Worm (Caenorhabditis elegans): ENCODE measurements around the gene best-22.
A peak's percentile ranks its signal among the peaks of the same experiment; 100 is the strongest.

Gene best-22

DNA sequence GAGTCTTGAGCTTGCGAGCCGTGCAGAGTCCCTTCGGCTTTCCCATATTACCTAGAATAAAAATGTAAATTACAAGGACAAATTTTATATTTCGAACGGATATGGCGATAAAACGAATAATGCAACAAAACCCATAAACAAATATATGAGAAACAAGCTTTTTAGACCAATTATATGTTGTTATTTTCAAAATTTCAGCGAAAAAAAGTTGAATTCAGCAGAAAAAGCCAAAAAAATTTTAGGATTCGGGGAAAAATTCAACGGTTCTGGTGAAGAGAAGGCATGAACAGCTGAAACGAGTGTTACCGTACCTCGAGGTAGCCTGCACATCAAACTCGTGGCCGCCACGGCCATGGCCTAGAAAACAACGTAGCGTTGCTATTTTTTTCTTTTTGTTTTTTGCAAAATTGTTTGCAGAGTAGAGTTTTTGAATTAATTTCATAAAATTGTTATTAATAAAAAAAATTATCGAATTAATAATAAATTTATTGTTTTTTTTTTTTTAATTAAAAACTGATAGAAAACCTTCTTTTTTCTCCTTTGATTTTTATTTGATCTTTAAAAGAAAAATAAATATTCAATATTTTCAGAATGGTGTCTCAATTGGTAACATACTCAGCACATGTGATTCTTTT, 41.4 kb downstream of the best-22 start, which contains the start of the genes rps-23 and dpm-3:
Gene rps-23 (minus strand): TSS at position 51 of the 635 bp plus-strand sequence.
Gene dpm-3 (plus strand): TSS at position 585 of the 635 bp plus-strand sequence.
- TF ChIP-seq hnd-1 (tag; optimal IDR thresholded peaks at IDR 0.05) (peak; percentile 11), ets-7 (tag; optimal IDR thresholded peaks at IDR 0.05) (no peak), hmbx-1 (tag; optimal IDR thresholded peaks at IDR 0.05) (no peak), flt-1 (GFP tag; IDR thresholded peaks at IDR 0.05) (peak; percentile 59), pes-1 (GFP tag; IDR thresholded peaks at IDR 0.05) (peak; percentile 83), ama-1 (optimal IDR thresholded peaks at IDR 0.05) (no peak), tbx-37 (GFP tag; conservative IDR thresholded peaks at IDR 0.05) (peak; percentile 83), ceh-36 (tag; optimal IDR thresholded peaks at IDR 0.05) (peak; percentile 2), sea-1 (GFP tag; conservative IDR thresholded peaks at IDR 0.05) (no peak; the same call in 1 of the 2 replicates), ceh-13 (GFP tag; optimal IDR thresholded peaks at IDR 0.05) (no peak), tra-4 (tag; optimal IDR thresholded peaks at IDR 0.05) (no peak), hmg-4 (GFP tag; optimal IDR thresholded peaks at IDR 0.05) (peak; percentile 29), B0310.2 (tag; optimal IDR thresholded peaks at IDR 0.05) (peak; percentile 15), tbx-11 (GFP tag; IDR thresholded peaks at IDR 0.05) (peak; percentile 57; the same call in 1 of the 2 replicates), aly-1 (tag; optimal IDR thresholded peaks at IDR 0.05) (no peak), scrt-1 (GFP tag; IDR thresholded peaks at IDR 0.05) (no peak), F13C5.2 (tag; optimal IDR thresholded peaks at IDR 0.05) (peak; percentile 52)

DNA sequence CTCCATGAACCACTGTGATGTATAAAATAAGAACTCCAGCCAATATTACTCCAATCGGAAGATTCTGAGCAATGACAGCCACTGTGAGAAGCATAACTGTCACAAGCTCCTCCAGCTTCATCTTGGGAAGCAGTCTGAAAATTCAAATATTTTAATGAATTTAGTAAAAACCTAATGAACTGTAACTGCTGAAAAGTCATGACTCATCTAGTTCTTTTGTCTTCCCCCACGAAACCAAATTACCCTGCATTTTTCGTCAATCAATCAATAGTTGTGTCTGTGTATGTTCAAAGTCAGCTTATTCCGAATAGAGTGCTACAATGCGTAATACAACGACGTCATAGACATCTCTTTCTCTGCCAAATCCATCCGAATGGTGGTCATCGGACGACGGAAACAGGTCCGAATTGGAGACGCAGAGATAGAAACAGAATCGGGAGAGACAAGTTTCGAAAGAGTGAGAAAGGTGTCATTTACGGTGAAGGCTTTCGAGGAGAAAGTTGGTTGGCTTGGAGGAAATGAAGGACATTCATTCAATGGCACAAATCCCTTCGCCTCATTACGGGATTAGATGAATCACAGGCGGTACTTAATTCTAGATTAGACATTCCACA, 47.0 kb downstream of the best-22 start:
- TF ChIP-seq hnd-1 (tag; optimal IDR thresholded peaks at IDR 0.05) (no peak), B0310.2 (tag; optimal IDR thresholded peaks at IDR 0.05) (no peak), ceh-13 (GFP tag; optimal IDR thresholded peaks at IDR 0.05) (no peak), ceh-36 (tag; optimal IDR thresholded peaks at IDR 0.05) (no peak), ets-7 (tag; optimal IDR thresholded peaks at IDR 0.05) (no peak), aly-1 (tag; optimal IDR thresholded peaks at IDR 0.05) (no peak), pes-1 (GFP tag; IDR thresholded peaks at IDR 0.05) (no peak), sea-1 (GFP tag; conservative IDR thresholded peaks at IDR 0.05) (no peak), flt-1 (GFP tag; IDR thresholded peaks at IDR 0.05) (no peak)

DNA sequence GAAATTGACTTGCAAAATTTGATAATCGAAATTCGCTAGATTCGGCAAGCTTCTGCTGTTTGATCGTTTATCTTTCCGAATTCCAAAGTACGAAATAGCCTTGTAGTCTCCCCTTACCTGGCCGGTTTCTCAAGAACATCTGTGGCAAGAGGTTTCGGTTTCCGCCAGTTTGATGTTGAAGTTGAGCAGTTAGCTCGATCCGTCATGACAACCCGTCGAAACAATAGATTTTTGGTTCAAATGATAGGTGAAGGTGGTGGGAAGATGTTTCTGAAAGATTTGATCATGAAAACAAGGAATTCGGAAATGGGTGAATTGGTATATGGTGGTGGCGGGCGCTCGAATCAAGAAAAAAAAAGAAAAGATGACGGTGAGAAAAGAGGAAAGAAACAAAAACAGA, 48.7 kb downstream of the best-22 start, which contains the start of gene acs-20:
Gene acs-20 (minus strand): TSS at position 270 of the 400 bp plus-strand sequence.
- TF ChIP-seq hmg-4 (GFP tag; optimal IDR thresholded peaks at IDR 0.05): no peak
- TF ChIP-seq aly-1 (tag; optimal IDR thresholded peaks at IDR 0.05): no peak
- TF ChIP-seq ceh-13 (GFP tag; optimal IDR thresholded peaks at IDR 0.05): no peak
- TF ChIP-seq B0310.2 (tag; optimal IDR thresholded peaks at IDR 0.05): no peak
- TF ChIP-seq tbx-11 (GFP tag; IDR thresholded peaks at IDR 0.05): no peak
- TF ChIP-seq ets-7 (tag; optimal IDR thresholded peaks at IDR 0.05): no peak
- no peak for TF ChIP-seq F13C5.2 (tag; optimal IDR thresholded peaks at IDR 0.05)
- TF ChIP-seq pes-1 (GFP tag; IDR thresholded peaks at IDR 0.05): no peak
- no peak for TF ChIP-seq ama-1 (optimal IDR thresholded peaks at IDR 0.05)

DNA sequence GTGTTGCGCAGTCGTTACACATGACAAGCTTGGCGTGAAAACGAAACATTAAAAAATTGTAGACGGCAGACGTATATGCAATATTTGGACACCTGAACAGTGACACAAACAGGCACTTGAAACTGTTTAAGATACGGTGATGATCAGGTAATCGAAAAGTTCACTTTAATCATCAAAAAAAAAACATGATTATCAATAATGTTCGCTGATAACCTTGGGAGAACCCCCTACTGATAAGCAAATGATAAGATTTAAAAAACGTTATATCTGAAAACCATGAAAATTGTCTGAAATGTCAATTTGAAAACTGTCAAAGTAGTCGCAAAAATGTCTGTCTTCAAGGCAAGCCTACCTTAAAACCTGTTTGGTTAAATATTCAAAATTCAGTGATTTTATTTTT, 50.2 kb downstream of the best-22 start:
- TF ChIP-seq hnd-1 (tag; optimal IDR thresholded peaks at IDR 0.05) (no peak), tra-4 (tag; optimal IDR thresholded peaks at IDR 0.05) (no peak)

DNA sequence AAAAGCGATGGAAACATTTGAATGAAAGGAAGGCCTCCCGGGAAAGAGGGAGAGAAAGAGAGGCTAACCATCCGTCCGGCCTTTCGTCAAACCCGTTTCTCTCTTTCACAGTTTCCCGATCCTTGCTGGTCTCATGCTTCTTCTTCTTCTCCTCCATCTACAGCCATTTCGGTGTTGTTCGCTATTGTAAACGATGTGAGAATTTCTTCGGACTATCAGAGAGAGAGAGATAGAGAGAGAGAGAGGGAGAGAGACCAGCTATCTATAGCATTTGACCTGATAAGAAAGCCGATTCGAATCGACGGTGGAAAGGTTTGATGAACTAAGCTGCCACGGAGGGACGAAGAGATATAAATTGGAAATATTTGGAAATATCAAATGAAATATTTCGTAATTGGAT, 53.7 kb downstream of the best-22 start:
- TF ChIP-seq ceh-13 (GFP tag; optimal IDR thresholded peaks at IDR 0.05) (no peak), pes-1 (GFP tag; IDR thresholded peaks at IDR 0.05) (no peak), hmg-4 (GFP tag; optimal IDR thresholded peaks at IDR 0.05) (no peak), aly-1 (tag; optimal IDR thresholded peaks at IDR 0.05) (no peak), B0310.2 (tag; optimal IDR thresholded peaks at IDR 0.05) (no peak), tra-4 (tag; optimal IDR thresholded peaks at IDR 0.05) (no peak), tbx-11 (GFP tag; IDR thresholded peaks at IDR 0.05) (no peak), sea-1 (GFP tag; conservative IDR thresholded peaks at IDR 0.05) (no peak), tbx-37 (GFP tag; conservative IDR thresholded peaks at IDR 0.05) (no peak), flt-1 (GFP tag; IDR thresholded peaks at IDR 0.05) (no peak), ceh-36 (tag; optimal IDR thresholded peaks at IDR 0.05) (no peak), F13C5.2 (tag; optimal IDR thresholded peaks at IDR 0.05) (no peak), scrt-1 (GFP tag; IDR thresholded peaks at IDR 0.05) (no peak), ets-7 (tag; optimal IDR thresholded peaks at IDR 0.05) (no peak), ama-1 (optimal IDR thresholded peaks at IDR 0.05) (no peak), hmbx-1 (tag; optimal IDR thresholded peaks at IDR 0.05) (no peak), hnd-1 (tag; optimal IDR thresholded peaks at IDR 0.05) (no peak)

DNA sequence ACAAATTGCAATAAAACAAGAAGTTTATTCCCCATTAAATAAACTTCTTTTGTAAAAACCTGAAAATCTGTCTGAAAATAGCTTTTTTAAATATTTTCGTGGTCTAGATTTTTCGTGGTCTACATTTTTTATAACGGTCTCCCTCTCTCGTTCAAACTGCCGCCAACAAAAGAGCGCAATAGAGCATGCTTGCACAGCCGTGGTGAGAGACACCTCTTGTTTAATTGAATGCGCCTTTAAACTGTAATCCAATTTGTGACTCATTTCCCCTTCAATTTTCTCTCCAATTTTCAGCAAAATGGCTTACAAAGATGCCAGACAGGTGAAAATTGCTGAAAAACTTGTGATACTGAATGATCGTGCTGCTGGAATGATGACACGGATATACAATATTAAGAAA, 54.4 kb downstream of the best-22 start, which contains the start of gene gex-3:
Gene gex-3 (plus strand): TSS at position 295 of the 400 bp plus-strand sequence.
- no peak for TF ChIP-seq hnd-1 (tag; optimal IDR thresholded peaks at IDR 0.05)
- TF ChIP-seq F13C5.2 (tag; optimal IDR thresholded peaks at IDR 0.05): peak; percentile 52
- peak; percentile 29 for TF ChIP-seq hmg-4 (GFP tag; optimal IDR thresholded peaks at IDR 0.05)
- no peak for TF ChIP-seq ama-1 (optimal IDR thresholded peaks at IDR 0.05)
